Fruit fly (Drosophila melanogaster) whole organism, embryonic: ENCODE results near the gene CG5446.

ENCODE experiments used
- Antp ChIP-seq: fragments of 200-800 bp; sonication (Bioruptor generic); optimal IDR thresholded peaks from 3 replicates; lab custom pipeline; 2016; ENCODE audit warnings: missing biosample characterization, missing genetic modification characterization
- Atf6 ChIP-seq: fragments of 200-800 bp; sonication (Bioruptor generic); IDR thresholded peaks from 2 replicates; pipeline ENCODE4 v1.3.6; 2022; ENCODE audit warnings: missing biosample characterization, missing genetic modification characterization
- B-H1 ChIP-seq: fragments of 200-800 bp; sonication (Bioruptor generic); IDR thresholded peaks from 3 replicates; pipeline ENCODE4 v1.3.6; 2022; ENCODE audit warnings: missing biosample characterization, missing genetic modification characterization
- CG10209 ChIP-seq: fragments of 200-800 bp; sonication (Bioruptor generic); optimal IDR thresholded peaks from 3 replicates; lab custom pipeline; 2017; ENCODE audit warnings: missing biosample characterization, mild to moderate bottlenecking, missing genetic modification characterization, missing genetic modification reagents
- CG10267 ChIP-seq: fragments of 200-800 bp; sonication (Bioruptor generic); optimal IDR thresholded peaks from 2 replicates; lab custom pipeline; 2018; ENCODE audit warnings: missing biosample characterization, mild to moderate bottlenecking, missing genetic modification characterization, moderate library complexity
- CG12104 ChIP-seq: fragments of 200-800 bp; sonication (Bioruptor generic); optimal IDR thresholded peaks from 3 replicates; lab custom pipeline; 2016; ENCODE audit warnings: missing biosample characterization, missing genetic modification characterization
- CG12155 ChIP-seq: fragments of 200-800 bp; sonication (Bioruptor generic); optimal IDR thresholded peaks from 3 replicates; lab custom pipeline; 2016; ENCODE audit warnings: missing biosample characterization, missing genetic modification characterization
- CG13123 ChIP-seq: fragments of 200-800 bp; sonication (Bioruptor generic); optimal IDR thresholded peaks from 2 replicates; lab custom pipeline; 2016; ENCODE audit warnings: missing biosample characterization, missing genetic modification characterization
- CG13424 ChIP-seq: fragments of 200-800 bp; sonication (Bioruptor generic); optimal IDR thresholded peaks from 2 replicates; lab custom pipeline; 2019; ENCODE audit warnings: missing biosample characterization, mild to moderate bottlenecking, missing genetic modification characterization, moderate library complexity
- CG14667 ChIP-seq: fragments of 200-800 bp; sonication (Bioruptor generic); IDR thresholded peaks from 2 replicates; pipeline ENCODE4 v1.3.6; 2022; ENCODE audit warnings: missing biosample characterization, missing genetic modification characterization
- CG15601 ChIP-seq: fragments of 200-800 bp; sonication (Bioruptor generic); optimal IDR thresholded peaks from 3 replicates; lab custom pipeline; 2019; ENCODE audit warnings: missing biosample characterization, mild to moderate bottlenecking, missing genetic modification characterization, moderate library complexity
- CG15696 ChIP-seq: fragments of 200-800 bp; sonication (Bioruptor generic); optimal IDR thresholded peaks from 2 replicates; lab custom pipeline; 2019; ENCODE audit warnings: missing biosample characterization, mild to moderate bottlenecking, missing genetic modification characterization, moderate library complexity
- CG17612 ChIP-seq: fragments of 200-800 bp; sonication (Bioruptor generic); IDR thresholded peaks from 2 replicates; pipeline ENCODE4 v1.3.6; 2022; ENCODE audit warnings: missing biosample characterization, missing genetic modification characterization
- CG18011 ChIP-seq: fragments of 200-800 bp; sonication (Bioruptor generic); optimal IDR thresholded peaks from 2 replicates; lab custom pipeline; 2017; ENCODE audit warnings: missing biosample characterization, missing genetic modification characterization, mild to moderate bottlenecking, moderate library complexity, missing genotype
- CG18476 ChIP-seq: fragments of 200-800 bp; sonication (Bioruptor generic); optimal IDR thresholded peaks from 2 replicates; lab custom pipeline; 2016; ENCODE audit warnings: missing biosample characterization, mild to moderate bottlenecking, missing genetic modification characterization
- CG2889 ChIP-seq: fragments of 200-800 bp; sonication (Bioruptor generic); IDR thresholded peaks from 3 replicates; pipeline ENCODE4 v1.3.6; 2022; ENCODE audit warnings: missing biosample characterization, missing genetic modification characterization
- CG3163 ChIP-seq: fragments of 200-800 bp; sonication (Bioruptor generic); optimal IDR thresholded peaks from 3 replicates; lab custom pipeline; 2016; ENCODE audit warnings: missing biosample characterization, missing genetic modification characterization
- CG34224 ChIP-seq: fragments of 200-800 bp; sonication (Bioruptor generic); IDR thresholded peaks from 3 replicates; pipeline ENCODE4 v1.3.6; 2022; ENCODE audit warnings: missing biosample characterization, missing genetic modification characterization; ENCODE audit not compliant: partially characterized antibody
- CG4404 ChIP-seq: fragments of 200-800 bp; sonication (Bioruptor generic); IDR thresholded peaks from 2 replicates; pipeline ENCODE4 v1.3.6; 2022; ENCODE audit warnings: missing biosample characterization, missing genetic modification characterization
- CG6654 ChIP-seq: fragments of 200-800 bp; sonication (Bioruptor generic); optimal IDR thresholded peaks from 2 replicates; lab custom pipeline; 2017; ENCODE audit warnings: missing biosample characterization, mild to moderate bottlenecking, missing genetic modification characterization
- CG8281 ChIP-seq: fragments of 200-800 bp; sonication (Bioruptor generic); optimal IDR thresholded peaks from 2 replicates; lab custom pipeline; 2018; ENCODE audit warnings: missing biosample characterization, mild to moderate bottlenecking, missing genetic modification characterization, moderate library complexity
- CG9215 ChIP-seq: fragments of 200-800 bp; sonication (Bioruptor generic); IDR thresholded peaks from 2 replicates; pipeline ENCODE4 v1.3.6; 2022; ENCODE audit warnings: missing biosample characterization, missing genetic modification characterization
- Drgx ChIP-seq: fragments of 200-800 bp; sonication (Bioruptor generic); IDR thresholded peaks from 2 replicates; pipeline ENCODE4 v1.3.6; 2022; ENCODE audit warnings: missing biosample characterization, missing genetic modification characterization
- E2f2 ChIP-seq: fragments of 200-800 bp; sonication (Bioruptor generic); IDR thresholded peaks from 2 replicates; pipeline ENCODE4 v1.3.6; 2022; ENCODE audit warnings: missing biosample characterization, missing genetic modification characterization
- Fer3 ChIP-seq: fragments of 200-800 bp; sonication (Bioruptor generic); optimal IDR thresholded peaks from 2 replicates; lab custom pipeline; 2018; ENCODE audit warnings: missing biosample characterization, mild to moderate bottlenecking, missing genetic modification characterization, moderate library complexity
- HLH54F ChIP-seq: fragments of 200-800 bp; sonication (Bioruptor generic); optimal IDR thresholded peaks from 3 replicates; lab custom pipeline; 2016; ENCODE audit warnings: missing biosample characterization, missing genetic modification characterization
- Lhr ChIP-seq: fragments of 200-800 bp; sonication (Bioruptor generic); optimal IDR thresholded peaks from 3 replicates; lab custom pipeline; 2017; ENCODE audit warnings: mild to moderate bottlenecking, missing biosample characterization, missing genetic modification reagents, missing genetic modification characterization
- NK7.1 ChIP-seq: fragments of 200-800 bp; sonication (Bioruptor generic); optimal IDR thresholded peaks from 3 replicates; lab custom pipeline; 2016; ENCODE audit warnings: missing biosample characterization, missing genetic modification characterization
- Poxn ChIP-seq: fragments of 200-800 bp; sonication (Bioruptor generic); IDR thresholded peaks from 2 replicates; pipeline ENCODE4 v1.3.6; 2022; ENCODE audit warnings: missing biosample characterization, missing genetic modification characterization
- Scr ChIP-seq: fragments of 200-800 bp; sonication (Bioruptor generic); IDR thresholded peaks from 2 replicates; pipeline ENCODE4 v1.3.6; 2022; ENCODE audit warnings: missing biosample characterization, missing genetic modification characterization; ENCODE audit not compliant: partially characterized antibody
- abd-A ChIP-seq: fragments of 200-800 bp; sonication (Bioruptor generic); optimal IDR thresholded peaks from 3 replicates; lab custom pipeline; 2019; ENCODE audit warnings: missing biosample characterization, mild to moderate bottlenecking, missing genetic modification characterization, moderate library complexity
- ara ChIP-seq: fragments of 200-800 bp; sonication (Bioruptor generic); IDR thresholded peaks from 2 replicates; pipeline ENCODE4 v1.3.6; 2022; ENCODE audit warnings: missing biosample characterization, missing genetic modification characterization
- ato ChIP-seq: fragments of 200-800 bp; sonication (Bioruptor generic); IDR thresholded peaks from 2 replicates; pipeline ENCODE4 v1.3.6; 2022; ENCODE audit warnings: missing biosample characterization, missing genetic modification characterization; ENCODE audit not compliant: partially characterized antibody
- bigmax ChIP-seq: fragments of 200-800 bp; sonication (Bioruptor generic); optimal IDR thresholded peaks from 2 replicates; lab custom pipeline; 2018; ENCODE audit warnings: missing biosample characterization, mild to moderate bottlenecking, missing genetic modification characterization
- br ChIP-seq: fragments of >200 bp; optimal IDR thresholded peaks from 2 replicates; lab custom pipeline; 2017
- dmrt11E ChIP-seq: fragments of 200-800 bp; sonication (Bioruptor generic); optimal IDR thresholded peaks from 3 replicates; lab custom pipeline; 2018; ENCODE audit warnings: missing biosample characterization, mild to moderate bottlenecking, missing genetic modification characterization, moderate library complexity
- eyg ChIP-seq: fragments of 200-800 bp; sonication (Bioruptor generic); optimal IDR thresholded peaks from 3 replicates; lab custom pipeline; 2016; ENCODE audit warnings: missing biosample characterization, missing genetic modification characterization
- hth ChIP-seq: fragments of >200 bp; optimal IDR thresholded peaks from 2 replicates; lab custom pipeline; 2017; ENCODE audit warnings: inconsistent platforms
- lbe ChIP-seq: fragments of 200-800 bp; sonication (Bioruptor generic); optimal IDR thresholded peaks from 2 replicates; lab custom pipeline; 2016; ENCODE audit warnings: missing biosample characterization, mild to moderate bottlenecking, missing genetic modification characterization
- lola ChIP-seq, 3 experiments: fragments of >200 bp in 2 of 3; fragments of 200-800 bp in 1 of 3; sonication (Bioruptor generic) in 1 of 3; optimal IDR thresholded peaks; 2 replicates each; lab custom pipeline; 2017 to 2019; ENCODE audit warnings: missing biosample characterization in 3 of 3, missing genetic modification characterization in 3 of 3, mild to moderate bottlenecking in 1 of 3, moderate library complexity in 1 of 3
- nau ChIP-seq: fragments of 200-800 bp; sonication (Bioruptor generic); optimal IDR thresholded peaks from 3 replicates; lab custom pipeline; 2017; ENCODE audit warnings: missing biosample characterization, mild to moderate bottlenecking, missing genetic modification characterization, missing genetic modification reagents
- nerfin-1 ChIP-seq: fragments of 200-800 bp; sonication (Bioruptor generic); optimal IDR thresholded peaks from 3 replicates; lab custom pipeline; 2019; ENCODE audit warnings: missing biosample characterization, mild to moderate bottlenecking, missing genetic modification characterization, moderate library complexity
- pan ChIP-seq, 4 experiments: fragments of >200 bp in 3 of 4; fragments of 200-800 bp in 1 of 4; sonication (Bioruptor generic) in 1 of 4; optimal IDR thresholded peaks in 3 of 4; IDR thresholded peaks in 1 of 4; 2 replicates each; pipeline versions ENCODE4 v1.3.6 to Lab custom; 2017 to 2022; ENCODE audit warnings: missing biosample characterization in 2 of 4, missing genetic modification characterization in 2 of 4, mixed read lengths in 1 of 4
- psq ChIP-seq: fragments of 200-800 bp; sonication (Bioruptor generic); optimal IDR thresholded peaks from 2 replicates; lab custom pipeline; 2017; ENCODE audit warnings: missing biosample characterization, missing genetic modification characterization
- pzg ChIP-seq: fragments of 200-800 bp; sonication (Bioruptor generic); optimal IDR thresholded peaks from 3 replicates; lab custom pipeline; 2018; ENCODE audit warnings: missing biosample characterization, mild to moderate bottlenecking, missing genetic modification characterization, moderate library complexity
- run ChIP-seq: fragments of 200-800 bp; sonication (Bioruptor generic); optimal IDR thresholded peaks from 3 replicates; lab custom pipeline; 2018; ENCODE audit warnings: missing biosample characterization, mild to moderate bottlenecking, missing genetic modification characterization
- sisA ChIP-seq: fragments of 200-800 bp; sonication (Bioruptor generic); IDR thresholded peaks from 2 replicates; pipeline ENCODE4 v1.3.6; 2022; ENCODE audit warnings: missing biosample characterization, missing genetic modification characterization
- so ChIP-seq: fragments of 200-800 bp; sonication (Bioruptor generic); IDR thresholded peaks from 3 replicates; pipeline ENCODE4 v1.3.6; 2022; ENCODE audit warnings: missing biosample characterization, missing genetic modification characterization
- stc ChIP-seq: fragments of 200-800 bp; sonication (Bioruptor generic); IDR thresholded peaks from 2 replicates; pipeline ENCODE4 v1.3.6; 2022; ENCODE audit warnings: missing biosample characterization, missing genetic modification characterization
- vfl ChIP-seq: fragments of 200-800 bp; sonication (Bioruptor generic); optimal IDR thresholded peaks from 2 replicates; lab custom pipeline; 2016; ENCODE audit warnings: missing biosample characterization, missing genetic modification characterization
- zen ChIP-seq: fragments of 200-800 bp; sonication (Bioruptor generic); optimal IDR thresholded peaks from 3 replicates; lab custom pipeline; 2018; ENCODE audit warnings: missing biosample characterization, mild to moderate bottlenecking, missing genetic modification characterization, moderate library complexity

Gene CG5446

DNA sequence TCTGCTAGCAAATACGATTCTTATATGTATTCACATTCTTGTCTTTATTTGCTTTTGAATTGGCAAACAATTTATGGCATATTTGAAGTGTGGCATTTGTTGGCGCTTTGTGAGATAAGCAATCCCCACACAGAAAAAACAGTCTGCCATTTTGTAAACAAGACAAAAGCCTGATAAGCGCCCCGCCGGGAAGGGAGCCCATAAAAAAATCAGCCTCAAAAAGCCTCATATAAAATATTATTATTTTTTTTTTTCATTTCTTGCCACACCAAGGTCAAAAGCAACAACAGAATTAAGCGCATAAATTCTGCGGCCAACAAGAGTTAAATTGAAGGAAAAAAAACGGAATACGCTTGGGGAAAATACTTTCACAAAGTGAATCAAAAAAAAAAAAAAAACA lies 47.8 kb upstream of the CG5446 start (continued):
- TF ChIP-seq abd-A (tag; lab: Kevin White, UChicago): peak; percentile 34
- TF ChIP-seq CG12155 (GFP tag; lab: Kevin White, UChicago): no peak
- TF ChIP-seq CG2889 (GFP tag; lab: Robert Waterston, UW): no peak
- TF ChIP-seq zen (tag; lab: Kevin White, UChicago): no peak
- TF ChIP-seq ato (GFP tag; lab: Robert Waterston, UW): no peak
- TF ChIP-seq CG15696: peak; percentile 7
- TF ChIP-seq CG18476 (GFP tag; lab: Kevin White, UChicago): no peak
- TF ChIP-seq hth: no peak
- no peak for TF ChIP-seq stc (GFP tag; lab: Robert Waterston, UW)
- TF ChIP-seq pan (optimal IDR thresholded peaks at IDR 0.05; lab: Kevin White, UChicago): no peak
- TF ChIP-seq pan (GFP tag; optimal IDR thresholded peaks at IDR 0.05 in 1 of 2, IDR thresholded peaks at IDR 0.05 in 1 of 2): no peak
- no peak for TF ChIP-seq Lhr (GFP tag; lab: Kevin White, UChicago)
- no peak for TF ChIP-seq CG18011 (GFP tag; lab: Kevin White, UChicago)
- no peak for TF ChIP-seq Drgx (GFP tag; lab: Robert Waterston, UW)
- no peak for TF ChIP-seq dmrt11E (tag; lab: Kevin White, UChicago)
- TF ChIP-seq Fer3 (tag; lab: Kevin White, UChicago): peak; percentile 59
- TF ChIP-seq CG8281 (tag; lab: Kevin White, UChicago): peak; percentile 23
- TF ChIP-seq Antp: no peak
- no peak for TF ChIP-seq CG34224 (GFP tag; lab: Robert Waterston, UW)
- no peak for TF ChIP-seq CG9215 (GFP tag; lab: Robert Waterston, UW)
- TF ChIP-seq Atf6 (GFP tag; lab: Robert Waterston, UW): peak; percentile 53; the same call in 1 of the 2 replicates
- no peak for TF ChIP-seq eyg (GFP tag; lab: Kevin White, UChicago)
- TF ChIP-seq CG12104: peak; percentile 12
- 0 out of 2 replicates have a peak, but pooled peaks have one; percentile 5 for TF ChIP-seq CG17612 (GFP tag; lab: Robert Waterston, UW)
- no peak for TF ChIP-seq lola (GFP tag; optimal IDR thresholded peaks at IDR 0.05; lab: Kevin White, UChicago)
- no peak for TF ChIP-seq pzg (GFP tag; lab: Kevin White, UChicago)
- no peak for TF ChIP-seq nerfin-1 (tag; lab: Kevin White, UChicago)
- TF ChIP-seq bigmax (GFP tag; lab: Kevin White, UChicago): no peak
- no peak for TF ChIP-seq psq
- TF ChIP-seq CG15601: no peak
- no peak for TF ChIP-seq E2f2 (GFP tag; lab: Robert Waterston, UW)
- no peak for TF ChIP-seq NK7.1 (GFP tag; lab: Kevin White, UChicago)
- TF ChIP-seq CG10209 (GFP tag; lab: Kevin White, UChicago): peak; percentile 49
- no peak; the same call in 2 of the 3 replicates for TF ChIP-seq B-H1 (GFP tag; lab: Robert Waterston, UW)
- TF ChIP-seq CG13123 (GFP tag; lab: Kevin White, UChicago): no peak
- TF ChIP-seq CG3163 (GFP tag; lab: Kevin White, UChicago): no peak
- no peak for TF ChIP-seq HLH54F (GFP tag; lab: Kevin White, UChicago)
- TF ChIP-seq nau: peak; percentile 43
- no peak for TF ChIP-seq ara
- peak; percentile 19 for TF ChIP-seq vfl (GFP tag; lab: Kevin White, UChicago)
- TF ChIP-seq sisA (GFP tag; lab: Robert Waterston, UW): no peak
- TF ChIP-seq CG4404 (GFP tag; lab: Robert Waterston, UW): no peak
- TF ChIP-seq so: no peak
- no peak for TF ChIP-seq Poxn
- TF ChIP-seq CG10267: no peak
- TF ChIP-seq CG14667 (GFP tag; lab: Robert Waterston, UW): no peak
- no peak for TF ChIP-seq CG6654 (GFP tag; lab: Kevin White, UChicago)
- no peak for TF ChIP-seq CG13424
- no peak for TF ChIP-seq br (lab: Kevin White, UChicago)
- peak; percentile 82 for TF ChIP-seq lbe
- TF ChIP-seq run (tag; lab: Kevin White, UChicago): no peak
- no peak for TF ChIP-seq Scr (GFP tag; lab: Robert Waterston, UW)
